Worm (Caenorhabditis elegans): ENCODE data around the gene ttll-12.

- no peak for TF ChIP-seq rbr-2 (tag; optimal IDR thresholded peaks at IDR 0.05)
- TF ChIP-seq hif-1 (tag; optimal IDR thresholded peaks at IDR 0.05) = no peak
- TF ChIP-seq egl-27 (tag; optimal IDR thresholded peaks at IDR 0.05) = no peak
- TF ChIP-seq zag-1 (tag; optimal IDR thresholded peaks at IDR 0.05) = no peak
- no peak for TF ChIP-seq nhr-11 (tag; optimal IDR thresholded peaks at IDR 0.05)
- no peak for TF ChIP-seq snpc-4 (tag; optimal IDR thresholded peaks at IDR 0.05)
- TF ChIP-seq ZK337.2 (GFP tag; IDR thresholded peaks at IDR 0.05) = no peak
- TF ChIP-seq pha-4 (GFP tag; IDR thresholded peaks at IDR 0.05) = no peak
- TF ChIP-seq pha-4 (tag; optimal IDR thresholded peaks at IDR 0.05) = no peak
- no peak for TF ChIP-seq nhr-28 (tag; optimal IDR thresholded peaks at IDR 0.05)
- no peak for TF ChIP-seq madf-9 (GFP tag; conservative IDR thresholded peaks at IDR 0.05)
- TF ChIP-seq ztf-11 (tag; optimal IDR thresholded peaks at IDR 0.05) = no peak
- TF ChIP-seq egl-43 (GFP tag; IDR thresholded peaks at IDR 0.05) = no peak
These were observed 8.6 kb downstream of the ttll-12 start for ce11 chrII:9347444-9347843.

All from whole organism, L4 larva.